Fruit fly (Drosophila melanogaster): Measurements from ENCODE around the gene tHMG1.
A peak's percentile ranks its signal among the peaks of the same experiment; 100 is the strongest.

dm6 chr3R:22528264-22529158, 36.9 kb downstream of the tHMG1 start, which contains the start of gene CG5346:
- TF ChIP-seq woc (GFP tag; optimal IDR thresholded peaks at IDR 0.05) (no peak), lola (GFP tag; optimal IDR thresholded peaks at IDR 0.05) (no peak), usp (GFP tag; optimal IDR thresholded peaks at IDR 0.05) (no peak), Hr78 (GFP tag; optimal IDR thresholded peaks at IDR 0.05) (no peak), Dif (GFP tag; optimal IDR thresholded peaks at IDR 0.05; ENCODE audit: partially characterized antibody) (no peak), fru (GFP tag; optimal IDR thresholded peaks at IDR 0.05) (peak; percentile 99), Dfd (GFP tag; optimal IDR thresholded peaks at IDR 0.05) (no peak), foxo (GFP tag; optimal IDR thresholded peaks at IDR 0.05) (no peak), jim (GFP tag; optimal IDR thresholded peaks at IDR 0.05) (peak; percentile 22), GATAd (GFP tag; optimal IDR thresholded peaks at IDR 0.05) (no peak), br (GFP tag; optimal IDR thresholded peaks at IDR 0.05) (no peak), CG32264 (GFP tag; optimal IDR thresholded peaks at IDR 0.05) (no peak), Vsx2 (GFP tag; optimal IDR thresholded peaks at IDR 0.05; ENCODE audit: partially characterized antibody) (no peak), Hnf4 (GFP tag; optimal IDR thresholded peaks at IDR 0.05) (no peak)
